Worm (Caenorhabditis elegans) whole organism, young adult: ENCODE data around the gene C54F6.6.

ENCODE experiments used
- F49E8.2 ChIP-seq: sonication (generic microtip); optimal IDR thresholded peaks from 3 replicates; lab custom pipeline; 2017; ENCODE audit warnings: missing genetic modification characterization, mild to moderate bottlenecking, missing compliant biosample characterization, antibody characterized with exemption, moderate library complexity; ENCODE audit not compliant: insufficient read depth
- T07F8.4 ChIP-seq: sonication (generic microtip); optimal IDR thresholded peaks from 2 replicates; lab custom pipeline; 2016; ENCODE audit warnings: mild to moderate bottlenecking, missing genetic modification characterization, moderate library complexity, missing compliant biosample characterization
- ama-1 ChIP-seq, 3 experiments: fragments of 150-350 bp in 1 of 3; sonication (generic microtip) in 2 of 3; optimal IDR thresholded peaks; 2 replicates each; lab custom pipeline; 2014 to 2018; ENCODE audit warnings: missing biosample characterization in 2 of 3, missing genetic modification characterization in 2 of 3, missing genetic modification reagents in 2 of 3
- efl-1 ChIP-seq: fragments of 150-350 bp; optimal IDR thresholded peaks from 2 replicates; lab custom pipeline; 2014; ENCODE audit warnings: missing biosample characterization, missing genetic modification reagents, missing genetic modification characterization
- him-1 ChIP-seq: sonication (generic microtip); optimal IDR thresholded peaks from 2 replicates; lab custom pipeline; 2016; ENCODE audit warnings: missing genotype, missing genetic modification reagents, missing genetic modification characterization, missing compliant biosample characterization
- let-526 ChIP-seq: fragments of 200-800 bp; sonication (Bioruptor generic); IDR thresholded peaks from 2 replicates; pipeline ENCODE4 v1.3.6; 2022; ENCODE audit warnings: missing genetic modification reagents, missing genetic modification characterization, missing compliant biosample characterization
- nfya-1 ChIP-seq: sonication (generic microtip); optimal IDR thresholded peaks from 2 replicates; lab custom pipeline; 2017; ENCODE audit warnings: antibody characterized with exemption, missing compliant biosample characterization, missing genetic modification characterization, borderline replicate concordance; ENCODE audit not compliant: insufficient read depth
- nfya-2 ChIP-seq: fragments of 200-800 bp; sonication (Bioruptor generic); IDR thresholded peaks from 2 replicates; pipeline ENCODE4 v1.3.6; 2022; ENCODE audit warnings: missing genetic modification reagents, missing genetic modification characterization, missing compliant biosample characterization
- snpc-4 ChIP-seq, 5 experiments: fragments of 150-350 bp in 1 of 5; sonication (generic microtip) in 4 of 5; optimal IDR thresholded peaks; 2 replicates each; lab custom pipeline; 2014 to 2018; ENCODE audit warnings: missing genetic modification characterization in 5 of 5, missing biosample characterization in 3 of 5, antibody characterized with exemption in 2 of 5, mild to moderate bottlenecking in 2 of 5, missing compliant biosample characterization in 2 of 5, missing genotype in 2 of 5, moderate library complexity in 2 of 5, missing genetic modification reagents in 1 of 5

DNA sequence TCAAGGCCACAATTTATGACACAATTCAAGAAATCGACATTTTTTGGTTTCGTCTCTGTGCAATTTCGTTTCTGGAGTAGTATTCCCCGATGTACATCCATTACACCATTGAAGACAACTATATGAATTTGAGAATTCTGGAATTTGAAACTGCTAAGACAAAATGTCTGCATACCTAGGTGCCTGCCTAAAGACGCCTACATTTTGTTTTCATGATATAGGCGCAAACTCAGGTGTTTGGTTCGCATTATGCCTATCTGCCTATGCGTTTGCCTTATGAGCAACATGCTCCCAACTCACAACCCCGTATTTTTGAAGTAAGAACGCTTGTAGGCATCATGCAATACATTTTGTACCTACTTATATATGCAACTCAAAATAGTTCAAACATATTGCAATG is 47.5 kb downstream of the C54F6.6 start, which contains the start of gene F19F10.14:
- no peak for TF ChIP-seq efl-1 (GFP tag; lab: Kevin White, UChicago)
- no peak for TF ChIP-seq T07F8.4 (tag; lab: Kevin White, UChicago)
- no peak for TF ChIP-seq ama-1 (optimal IDR thresholded peaks at IDR 0.05; lab: Kevin White, UChicago)
- no peak for TF ChIP-seq ama-1 (GFP tag; optimal IDR thresholded peaks at IDR 0.05; lab: Kevin White, UChicago)
- no peak for TF ChIP-seq him-1
- TF ChIP-seq snpc-4 (GFP tag; optimal IDR thresholded peaks at IDR 0.05; lab: Kevin White, UChicago), result no peak
- no peak for TF ChIP-seq snpc-4 (tag; optimal IDR thresholded peaks at IDR 0.05; lab: Kevin White, UChicago)
- TF ChIP-seq let-526 (GFP tag; lab: Robert Waterston, UW), result no peak
- no peak for TF ChIP-seq nfya-2 (GFP tag; lab: Robert Waterston, UW)
- TF ChIP-seq F49E8.2 (tag; lab: Kevin White, UChicago), result no peak
- no peak for TF ChIP-seq nfya-1 (tag; lab: Kevin White, UChicago)
